Worm (Caenorhabditis elegans) whole organism, L4 larva: Measurements from ENCODE around the gene smf-2.
A peak's percentile ranks its signal among the peaks of the same experiment; 100 is the strongest.

Experiments used
- F10B5.3 ChIP-seq: sonication (generic microtip); optimal IDR thresholded peaks from 2 replicates; lab custom pipeline; 2016; ENCODE audit warnings: mild to moderate bottlenecking, missing genetic modification characterization, missing compliant biosample characterization
- F49E8.2 ChIP-seq: sonication (generic microtip); optimal IDR thresholded peaks from 2 replicates; lab custom pipeline; 2016; ENCODE audit warnings: missing compliant biosample characterization, mild to moderate bottlenecking, missing genetic modification characterization, borderline replicate concordance
- R02D3.7 ChIP-seq: fragments of 150-350 bp; sonication (generic microtip); optimal IDR thresholded peaks from 3 replicates; lab custom pipeline; 2014; ENCODE audit warnings: missing biosample characterization, missing genetic modification characterization
- T20F7.1 ChIP-seq: fragments of 200-800 bp; sonication (Bioruptor generic); optimal IDR thresholded peaks from 2 replicates; lab custom pipeline; 2018; ENCODE audit warnings: mild to moderate bottlenecking, missing genetic modification characterization, missing compliant biosample characterization
- Y48G9A.11 ChIP-seq: fragments of 200-800 bp; sonication (Bioruptor generic); IDR thresholded peaks from 2 replicates; pipeline ENCODE4 v1.3.6; 2022; ENCODE audit warnings: missing genetic modification reagents, missing genetic modification characterization, missing compliant biosample characterization
- Y5F2A.4 ChIP-seq: fragments of 200-800 bp; sonication (Bioruptor generic); optimal IDR thresholded peaks from 2 replicates; lab custom pipeline; 2018; ENCODE audit warnings: mild to moderate bottlenecking, missing genetic modification characterization, missing compliant biosample characterization
- Y75B8A.6 ChIP-seq: fragments of 200-800 bp; sonication (Bioruptor generic); IDR thresholded peaks from 2 replicates; pipeline ENCODE4 v1.3.6; 2022; ENCODE audit warnings: missing genetic modification reagents, missing genetic modification characterization, missing compliant biosample characterization
- ZK337.2 ChIP-seq: fragments of 200-800 bp; sonication (Bioruptor generic); IDR thresholded peaks from 2 replicates; pipeline ENCODE4 v1.3.6; 2022; ENCODE audit warnings: missing genetic modification reagents, missing genetic modification characterization, missing compliant biosample characterization
- aha-1 ChIP-seq: fragments of 150-350 bp; peaks from one replicate; lab custom pipeline; 2014; ENCODE audit warnings: missing biosample characterization, missing genetic modification characterization
- ama-1 ChIP-seq: fragments of 150-350 bp; optimal IDR thresholded peaks from 2 replicates; lab custom pipeline; 2014; ENCODE audit warnings: inconsistent platforms, mixed read lengths
- arid-1 ChIP-seq: fragments of 200-800 bp; sonication (Bioruptor generic); conservative IDR thresholded peaks from 2 replicates; pipeline ENCODE4 v1.3.6; 2022; ENCODE audit warnings: missing genetic modification reagents, missing genetic modification characterization, missing compliant biosample characterization
- ceh-20 ChIP-seq: fragments of 200-800 bp; sonication (Bioruptor generic); IDR thresholded peaks from 2 replicates; pipeline ENCODE4 v1.3.6; 2022; ENCODE audit warnings: missing genetic modification reagents, missing genetic modification characterization, missing compliant biosample characterization
- ceh-62 ChIP-seq: sonication (generic microtip); optimal IDR thresholded peaks from 2 replicates; lab custom pipeline; 2017; ENCODE audit warnings: missing biosample characterization, missing genetic modification characterization
- ceh-82 ChIP-seq: sonication (generic microtip); optimal IDR thresholded peaks from 2 replicates; lab custom pipeline; 2017; ENCODE audit warnings: missing biosample characterization, missing genetic modification characterization
- cey-2 ChIP-seq: sonication (generic microtip); optimal IDR thresholded peaks from 3 replicates; lab custom pipeline; 2017; ENCODE audit warnings: missing genetic modification characterization, mild to moderate bottlenecking, missing compliant biosample characterization, antibody characterized with exemption, borderline replicate concordance; ENCODE audit not compliant: insufficient read depth
- ctbp-1 ChIP-seq: fragments of 200-800 bp; sonication (Bioruptor generic); IDR thresholded peaks from 2 replicates; pipeline ENCODE4 v1.3.6; 2022; ENCODE audit warnings: missing genetic modification reagents, missing genetic modification characterization, missing compliant biosample characterization
- daf-12 ChIP-seq: fragments of 150-350 bp; optimal IDR thresholded peaks from 2 replicates; lab custom pipeline; 2014; ENCODE audit warnings: missing biosample characterization, missing genetic modification reagents, missing genetic modification characterization
- daf-16 ChIP-seq, 3 experiments: sonication (generic microtip); optimal IDR thresholded peaks; 2 replicates each; lab custom pipeline; 2016 to 2017; ENCODE audit warnings: missing genetic modification characterization in 3 of 3, missing genetic modification reagents in 3 of 3, mild to moderate bottlenecking in 2 of 3, missing compliant biosample characterization in 2 of 3, missing biosample characterization in 1 of 3, moderate library complexity in 1 of 3
- daf-19 ChIP-seq: fragments of 200-800 bp; sonication (Bioruptor generic); conservative IDR thresholded peaks from 2 replicates; pipeline ENCODE4 v1.3.6; 2022; ENCODE audit warnings: missing genetic modification characterization, missing compliant biosample characterization
- daf-8 ChIP-seq: fragments of 200-800 bp; sonication (Bioruptor generic); IDR thresholded peaks from 2 replicates; pipeline ENCODE4 v1.3.6; 2022; ENCODE audit warnings: missing genetic modification characterization, missing compliant biosample characterization
- dmd-6 ChIP-seq: fragments of 200-800 bp; sonication (Bioruptor generic); IDR thresholded peaks from 2 replicates; pipeline ENCODE4 v1.3.6; 2022; ENCODE audit warnings: missing genetic modification reagents, missing genetic modification characterization, missing compliant biosample characterization
- dpl-1 ChIP-seq: fragments of 150-350 bp; optimal IDR thresholded peaks from 2 replicates; lab custom pipeline; 2014; ENCODE audit warnings: missing biosample characterization, missing genetic modification reagents, missing genetic modification characterization
- duxl-1 ChIP-seq: sonication (generic microtip); optimal IDR thresholded peaks from 2 replicates; lab custom pipeline; 2016; ENCODE audit warnings: mild to moderate bottlenecking, missing genetic modification characterization, moderate library complexity, missing compliant biosample characterization; ENCODE audit not compliant: poor library complexity
- dve-1 ChIP-seq: sonication (generic microtip); optimal IDR thresholded peaks from 2 replicates; lab custom pipeline; 2017; ENCODE audit warnings: antibody characterized with exemption, mild to moderate bottlenecking, missing genetic modification characterization, missing compliant biosample characterization; ENCODE audit not compliant: insufficient read depth
- fkh-10 ChIP-seq: fragments of 150-350 bp; optimal IDR thresholded peaks from 2 replicates; lab custom pipeline; 2014; ENCODE audit warnings: missing biosample characterization, missing genetic modification reagents, missing genetic modification characterization
- hif-1 ChIP-seq, 2 experiments: sonication (generic microtip); optimal IDR thresholded peaks; 2 replicates each; lab custom pipeline; 2016 to 2017; ENCODE audit warnings: missing compliant biosample characterization in 2 of 2, missing genetic modification characterization in 2 of 2, missing genetic modification reagents in 2 of 2, missing genotype in 2 of 2, mild to moderate bottlenecking in 1 of 2
- hlh-11 ChIP-seq: fragments of 200-800 bp; sonication (Bioruptor generic); optimal IDR thresholded peaks from 2 replicates; lab custom pipeline; 2018; ENCODE audit warnings: mild to moderate bottlenecking, missing genetic modification characterization, missing compliant biosample characterization
- hlh-30 ChIP-seq: sonication (generic microtip); optimal IDR thresholded peaks from 2 replicates; lab custom pipeline; 2017; ENCODE audit warnings: antibody characterized with exemption, mild to moderate bottlenecking, missing genetic modification characterization, missing compliant biosample characterization; ENCODE audit not compliant: insufficient read depth
- hmg-1.1 ChIP-seq: fragments of 200-800 bp; sonication (Bioruptor generic); IDR thresholded peaks from 2 replicates; pipeline ENCODE4 v1.3.6; 2022; ENCODE audit warnings: missing genetic modification reagents, missing genetic modification characterization, missing compliant biosample characterization
- lim-7 ChIP-seq: fragments of 200-800 bp; sonication (Bioruptor generic); IDR thresholded peaks from 2 replicates; pipeline ENCODE4 v1.3.6; 2022; ENCODE audit warnings: missing genetic modification characterization, missing compliant biosample characterization
- lin-1 ChIP-seq: fragments of 200-800 bp; sonication (Bioruptor generic); IDR thresholded peaks from 2 replicates; pipeline ENCODE4 v1.3.6; 2022; ENCODE audit warnings: missing genetic modification reagents, missing genetic modification characterization, missing compliant biosample characterization
- lin-39 ChIP-seq: fragments of 150-350 bp; optimal IDR thresholded peaks from 2 replicates; lab custom pipeline; 2014; ENCODE audit warnings: missing biosample characterization, missing genetic modification reagents, missing genetic modification characterization
- lsy-2 ChIP-seq, 2 experiments: fragments of 150-350 bp in 1 of 2; sonication (generic microtip) in 1 of 2; optimal IDR thresholded peaks; 2 replicates each; lab custom pipeline; 2014 to 2017; ENCODE audit warnings: missing biosample characterization in 2 of 2, missing genetic modification characterization in 2 of 2
- madf-9 ChIP-seq: fragments of 200-800 bp; sonication (Bioruptor generic); conservative IDR thresholded peaks from 2 replicates; pipeline ENCODE4 v1.3.6; 2022; ENCODE audit warnings: missing genetic modification reagents, missing genetic modification characterization, missing compliant biosample characterization
- mdl-1 ChIP-seq, 2 experiments: fragments of 150-350 bp in 1 of 2; sonication (generic microtip) in 1 of 2; optimal IDR thresholded peaks; 2 replicates each; lab custom pipeline; 2014 to 2017; ENCODE audit warnings: missing biosample characterization in 2 of 2, missing genetic modification characterization in 2 of 2
- mdt-29 ChIP-seq: fragments of 200-800 bp; sonication (Bioruptor generic); IDR thresholded peaks from 2 replicates; pipeline ENCODE4 v1.3.6; 2022; ENCODE audit warnings: missing genetic modification reagents, missing genetic modification characterization, missing compliant biosample characterization
- mep-1 ChIP-seq: fragments of 150-350 bp; sonication (generic microtip); optimal IDR thresholded peaks from 3 replicates; lab custom pipeline; 2014; ENCODE audit warnings: missing biosample characterization, missing genetic modification characterization
- mes-2 ChIP-seq: sonication (generic microtip); optimal IDR thresholded peaks from 2 replicates; lab custom pipeline; 2016; ENCODE audit warnings: missing genotype, mild to moderate bottlenecking, missing genetic modification characterization, missing compliant biosample characterization; ENCODE audit not compliant: poor library complexity, severe bottlenecking
- nhr-10 ChIP-seq: fragments of 150-350 bp; optimal IDR thresholded peaks from 2 replicates; lab custom pipeline; 2014; ENCODE audit warnings: missing biosample characterization, missing genetic modification characterization
- nhr-11 ChIP-seq: fragments of 150-350 bp; optimal IDR thresholded peaks from 2 replicates; lab custom pipeline; 2014; ENCODE audit warnings: missing biosample characterization, missing genetic modification characterization
- nhr-237 ChIP-seq: sonication (generic microtip); optimal IDR thresholded peaks from 2 replicates; lab custom pipeline; 2017; ENCODE audit warnings: missing biosample characterization, missing genetic modification characterization
- nhr-28 ChIP-seq: fragments of 150-350 bp; optimal IDR thresholded peaks from 2 replicates; lab custom pipeline; 2014; ENCODE audit warnings: missing biosample characterization, missing genetic modification characterization
- nhr-48 ChIP-seq: sonication (generic microtip); optimal IDR thresholded peaks from 2 replicates; lab custom pipeline; 2016; ENCODE audit warnings: mild to moderate bottlenecking, missing genetic modification characterization, missing compliant biosample characterization
- nhr-76 ChIP-seq: fragments of 150-350 bp; optimal IDR thresholded peaks from 2 replicates; lab custom pipeline; 2014; ENCODE audit warnings: missing biosample characterization, missing genetic modification characterization
- pqm-1 ChIP-seq: sonication (generic microtip); optimal IDR thresholded peaks from 2 replicates; lab custom pipeline; 2017; ENCODE audit warnings: missing biosample characterization, missing genetic modification characterization
- sdz-12 ChIP-seq: fragments of 200-800 bp; sonication (Bioruptor generic); optimal IDR thresholded peaks from 2 replicates; lab custom pipeline; 2018; ENCODE audit warnings: mild to moderate bottlenecking, missing genetic modification characterization, missing compliant biosample characterization
- unc-39 ChIP-seq: sonication (generic microtip); optimal IDR thresholded peaks from 2 replicates; lab custom pipeline; 2017; ENCODE audit warnings: missing biosample characterization, missing genetic modification characterization
- zfp-2 ChIP-seq: sonication (generic microtip); optimal IDR thresholded peaks from 2 replicates; lab custom pipeline; 2016; ENCODE audit warnings: mild to moderate bottlenecking, missing genetic modification characterization, missing compliant biosample characterization
- zip-11 ChIP-seq: fragments of 200-800 bp; sonication (Bioruptor generic); IDR thresholded peaks from 2 replicates; pipeline ENCODE4 v1.3.6; 2022; ENCODE audit warnings: missing genetic modification characterization, missing compliant biosample characterization

The smf-2 gene

ce11 chrX:6746849-6747248 is 28.4 kb upstream of the smf-2 start (continued):
- TF ChIP-seq pqm-1, result no peak

- TF ChIP-seq zfp-2 (tag; lab: Kevin White, UChicago), result no peak
- peak; percentile 77 for TF ChIP-seq nhr-11 (tag; lab: Kevin White, UChicago)
- TF ChIP-seq ama-1 (lab: Kevin White, UChicago), result no peak
- TF ChIP-seq unc-39 (tag; lab: Kevin White, UChicago), result no peak
- no peak for TF ChIP-seq lin-39
- peak in 1 of 2 experiments; percentile 93 for TF ChIP-seq mdl-1 (tag; optimal IDR thresholded peaks at IDR 0.05; lab: Kevin White, UChicago)
- TF ChIP-seq R02D3.7 (tag; lab: Kevin White, UChicago), result no peak
- peak in 1 of 2 experiments; percentile 4 for TF ChIP-seq hif-1 (tag; optimal IDR thresholded peaks at IDR 0.05; lab: Kevin White, UChicago)
- no peak for TF ChIP-seq dve-1 (tag; lab: Kevin White, UChicago)
- TF ChIP-seq mdt-29 (GFP tag; lab: Robert Waterston, UW), result no peak
- no peak for TF ChIP-seq lim-7 (GFP tag; lab: Robert Waterston, UW)
- TF ChIP-seq nhr-48 (tag; lab: Kevin White, UChicago), result no peak
- peak in 1 of 2 experiments; percentile 50 for TF ChIP-seq daf-16 (GFP tag; optimal IDR thresholded peaks at IDR 0.05; lab: Kevin White, UChicago)
- no peak for TF ChIP-seq daf-16 (tag; optimal IDR thresholded peaks at IDR 0.05; lab: Kevin White, UChicago)
- TF ChIP-seq daf-12 (tag; lab: Kevin White, UChicago), result no peak
- TF ChIP-seq hlh-30 (tag; lab: Kevin White, UChicago), result peak; percentile 74
- TF ChIP-seq sdz-12, result no peak
- no peak for TF ChIP-seq aha-1 (tag; lab: Kevin White, UChicago)
- no peak for TF ChIP-seq daf-8 (GFP tag; lab: Robert Waterston, UW)
- no peak for TF ChIP-seq mep-1 (tag; lab: Kevin White, UChicago)
- no peak for TF ChIP-seq zip-11 (GFP tag; lab: Robert Waterston, UW)
- TF ChIP-seq ceh-82, result no peak
- no peak for TF ChIP-seq lin-1 (GFP tag; lab: Robert Waterston, UW)
- TF ChIP-seq duxl-1, result no peak
- no peak for TF ChIP-seq F10B5.3 (tag; lab: Kevin White, UChicago)
- TF ChIP-seq nhr-76 (tag; lab: Kevin White, UChicago), result no peak
- TF ChIP-seq hmg-1.1 (GFP tag; lab: Robert Waterston, UW), result no peak
- no peak for TF ChIP-seq arid-1 (GFP tag; lab: Robert Waterston, UW)
- TF ChIP-seq dmd-6 (GFP tag; lab: Robert Waterston, UW), result 0 out of 2 replicates have a peak, but pooled peaks have one; percentile 11
- TF ChIP-seq dpl-1, result no peak
- TF ChIP-seq Y48G9A.11, result no peak
- TF ChIP-seq T20F7.1, result no peak
- TF ChIP-seq madf-9 (GFP tag; lab: Robert Waterston, UW), result 0 out of 2 replicates have a peak, but pooled peaks have one; percentile 8
- no peak for TF ChIP-seq ceh-62
- no peak for TF ChIP-seq Y75B8A.6 (GFP tag; lab: Robert Waterston, UW)
- no peak for TF ChIP-seq cey-2 (tag; lab: Kevin White, UChicago)
- TF ChIP-seq nhr-237 (tag; lab: Kevin White, UChicago), result no peak
- no peak for TF ChIP-seq Y5F2A.4 (GFP tag; lab: Kevin White, UChicago)
- peak; percentile 70 for TF ChIP-seq hlh-11 (tag; lab: Kevin White, UChicago)
- no peak for TF ChIP-seq ctbp-1
- no peak for TF ChIP-seq F49E8.2 (tag; lab: Kevin White, UChicago)
- TF ChIP-seq ceh-20, result no peak
- TF ChIP-seq mes-2, result no peak
- no peak for TF ChIP-seq fkh-10 (GFP tag; lab: Kevin White, UChicago)
- TF ChIP-seq nhr-28 (tag; lab: Kevin White, UChicago), result peak; percentile 0
- TF ChIP-seq daf-19 (GFP tag; lab: Robert Waterston, UW), result no peak
- TF ChIP-seq lsy-2 (tag; optimal IDR thresholded peaks at IDR 0.05; lab: Kevin White, UChicago), result no peak
- TF ChIP-seq ZK337.2 (GFP tag; lab: Robert Waterston, UW), result no peak
- no peak for TF ChIP-seq nhr-10 (tag; lab: Kevin White, UChicago)
These were observed 27.0 kb upstream of the smf-2 start for ce11 chrX:6745515-6745914.
